Fruit fly (Drosophila melanogaster) whole organism, pupa: ENCODE results near the gene CG34268.

Experiments
- CG10348 ChIP-seq: fragments of 200-800 bp; sonication (Bioruptor generic); IDR thresholded peaks from 2 replicates; pipeline ENCODE4 v1.3.6; 2022; ENCODE audit warnings: missing biosample characterization, missing genetic modification characterization
- CG12605 ChIP-seq: fragments of 200-800 bp; sonication (Bioruptor generic); IDR thresholded peaks from 2 replicates; pipeline ENCODE4 v1.3.6; 2022; ENCODE audit warnings: missing biosample characterization, missing genetic modification characterization
- CG13204 ChIP-seq: fragments of 200-800 bp; sonication (Bioruptor generic); optimal IDR thresholded peaks from 2 replicates; lab custom pipeline; 2018; ENCODE audit warnings: missing biosample characterization, mild to moderate bottlenecking, missing genetic modification characterization, moderate library complexity
- CG14655 ChIP-seq: fragments of 200-800 bp; sonication (Bioruptor generic); optimal IDR thresholded peaks from 3 replicates; lab custom pipeline; 2017; ENCODE audit warnings: mild to moderate bottlenecking, missing biosample characterization, missing genetic modification reagents, missing genetic modification characterization
- CG15710 ChIP-seq: fragments of 200-800 bp; sonication (Bioruptor generic); optimal IDR thresholded peaks from 2 replicates; lab custom pipeline; 2018; ENCODE audit warnings: missing biosample characterization, mild to moderate bottlenecking, missing genetic modification characterization, moderate library complexity
- CG17806 ChIP-seq: fragments of 200-800 bp; sonication (Bioruptor generic); optimal IDR thresholded peaks from 2 replicates; lab custom pipeline; 2018; ENCODE audit warnings: missing biosample characterization, mild to moderate bottlenecking, missing genetic modification characterization, moderate library complexity
- CG32121 ChIP-seq: fragments of 200-800 bp; sonication (Bioruptor generic); IDR thresholded peaks from 2 replicates; pipeline ENCODE4 v1.3.6; 2022; ENCODE audit warnings: missing biosample characterization, missing genetic modification characterization
- CG34367 ChIP-seq: fragments of 200-800 bp; sonication (Bioruptor generic); optimal IDR thresholded peaks from 2 replicates; lab custom pipeline; 2018; ENCODE audit warnings: missing biosample characterization, mild to moderate bottlenecking, missing genetic modification characterization
- CG4496 ChIP-seq: fragments of 200-800 bp; sonication (Bioruptor generic); IDR thresholded peaks from 3 replicates; pipeline ENCODE4 v1.3.6; 2022; ENCODE audit warnings: missing biosample characterization, missing genetic modification characterization
- CG8159 ChIP-seq: fragments of 200-800 bp; sonication (Bioruptor generic); optimal IDR thresholded peaks from 3 replicates; lab custom pipeline; 2018; ENCODE audit warnings: missing biosample characterization, mild to moderate bottlenecking, missing genetic modification characterization, moderate library complexity
- CG8301 ChIP-seq: fragments of 200-800 bp; sonication (Bioruptor generic); optimal IDR thresholded peaks from 2 replicates; lab custom pipeline; 2018; ENCODE audit warnings: missing biosample characterization, mild to moderate bottlenecking, missing genetic modification characterization
- CG9948 ChIP-seq: fragments of 200-800 bp; sonication (Bioruptor generic); optimal IDR thresholded peaks from 2 replicates; lab custom pipeline; 2018; ENCODE audit warnings: missing biosample characterization, mild to moderate bottlenecking, missing genetic modification characterization, moderate library complexity
- D1 ChIP-seq: fragments of 200-800 bp; sonication (Bioruptor generic); optimal IDR thresholded peaks from 2 replicates; lab custom pipeline; 2018; ENCODE audit warnings: missing biosample characterization, mild to moderate bottlenecking, missing genetic modification characterization, moderate library complexity
- EcR ChIP-seq: fragments of 200-800 bp; sonication (Bioruptor generic); optimal IDR thresholded peaks from 3 replicates; lab custom pipeline; 2019; ENCODE audit warnings: missing biosample characterization, missing genetic modification characterization, mild to moderate bottlenecking, moderate library complexity, missing genetic modification reagents
- Ets98B ChIP-seq: fragments of 200-800 bp; sonication (Bioruptor generic); IDR thresholded peaks from 2 replicates; pipeline ENCODE4 v1.3.6; 2022; ENCODE audit warnings: missing biosample characterization, missing genetic modification characterization
- Pif1A ChIP-seq: fragments of 200-800 bp; sonication (Bioruptor generic); optimal IDR thresholded peaks from 3 replicates; lab custom pipeline; 2016; ENCODE audit warnings: missing biosample characterization, missing genetic modification characterization
- Pif1B ChIP-seq: fragments of 200-800 bp; sonication (Bioruptor generic); optimal IDR thresholded peaks from 3 replicates; lab custom pipeline; 2016; ENCODE audit warnings: missing biosample characterization, missing genetic modification characterization
- Snoo ChIP-seq: fragments of 200-800 bp; sonication (Bioruptor generic); optimal IDR thresholded peaks from 3 replicates; lab custom pipeline; 2017; ENCODE audit warnings: missing biosample characterization, mild to moderate bottlenecking, missing genetic modification characterization, inconsistent platforms
- fd96Ca ChIP-seq: fragments of 200-800 bp; sonication (Bioruptor generic); IDR thresholded peaks from 3 replicates; pipeline ENCODE4 v1.3.6; 2022; ENCODE audit warnings: missing biosample characterization, missing genetic modification characterization
- gl ChIP-seq: fragments of 200-800 bp; sonication (Bioruptor generic); optimal IDR thresholded peaks from 2 replicates; lab custom pipeline; 2018; ENCODE audit warnings: missing biosample characterization, mild to moderate bottlenecking, missing genetic modification characterization
- rn ChIP-seq: fragments of 200-800 bp; sonication (Bioruptor generic); IDR thresholded peaks from 2 replicates; pipeline ENCODE4 v1.3.6; 2022; ENCODE audit warnings: missing biosample characterization, missing genetic modification characterization

The CG34268 gene

DNA sequence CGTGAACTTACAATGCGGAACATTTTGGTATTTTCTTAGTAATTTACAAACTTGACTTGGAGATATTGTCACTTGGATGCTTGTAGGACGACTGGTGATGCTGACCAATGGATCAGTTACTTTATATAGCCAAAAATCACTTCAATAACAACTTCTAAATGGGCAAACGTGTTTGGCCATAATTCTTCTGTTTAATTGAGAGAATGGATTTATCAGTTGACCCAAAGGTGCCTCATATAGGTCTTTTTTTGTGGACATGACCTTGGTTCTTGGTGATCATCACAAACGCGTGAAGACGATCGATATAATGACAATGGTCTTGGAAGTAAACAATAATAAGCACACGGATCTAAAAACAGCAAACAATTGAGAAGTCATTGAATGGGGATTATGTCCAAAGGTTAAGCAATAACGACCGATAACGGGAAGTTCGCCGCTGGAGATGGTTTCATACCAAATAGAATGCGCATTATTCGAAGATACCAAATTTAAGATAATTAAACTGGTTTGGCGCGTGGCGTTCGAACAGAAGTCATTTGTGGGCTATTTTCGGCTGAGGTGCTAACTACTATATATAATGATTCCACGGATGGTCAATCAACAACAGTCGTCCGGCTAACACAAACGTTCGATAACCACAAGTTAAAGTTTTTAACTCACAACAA is at the start of gene CG34268, which contains the start of gene CG34267:
TSS of gene CG34268 (plus strand) at position 615 of the 665 bp plus-strand sequence.
TSS of gene CG34267 (minus strand) at position 101 of the 665 bp plus-strand sequence.
- TF ChIP-seq Pif1B (GFP tag; lab: Kevin White, UChicago) (no peak), CG10348 (GFP tag; lab: Robert Waterston, UW) (no peak), CG8301 (no peak), fd96Ca (no peak), CG15710 (tag; lab: Kevin White, UChicago) (no peak), CG12605 (GFP tag; lab: Robert Waterston, UW) (no peak), CG17806 (tag; lab: Kevin White, UChicago) (no peak), Pif1A (GFP tag; lab: Kevin White, UChicago) (no peak), rn (GFP tag; lab: Robert Waterston, UW) (no peak), Snoo (tag; lab: Kevin White, UChicago) (no peak)
- TF ChIP-seq, all 21 proteins: peak for 0

DNA sequence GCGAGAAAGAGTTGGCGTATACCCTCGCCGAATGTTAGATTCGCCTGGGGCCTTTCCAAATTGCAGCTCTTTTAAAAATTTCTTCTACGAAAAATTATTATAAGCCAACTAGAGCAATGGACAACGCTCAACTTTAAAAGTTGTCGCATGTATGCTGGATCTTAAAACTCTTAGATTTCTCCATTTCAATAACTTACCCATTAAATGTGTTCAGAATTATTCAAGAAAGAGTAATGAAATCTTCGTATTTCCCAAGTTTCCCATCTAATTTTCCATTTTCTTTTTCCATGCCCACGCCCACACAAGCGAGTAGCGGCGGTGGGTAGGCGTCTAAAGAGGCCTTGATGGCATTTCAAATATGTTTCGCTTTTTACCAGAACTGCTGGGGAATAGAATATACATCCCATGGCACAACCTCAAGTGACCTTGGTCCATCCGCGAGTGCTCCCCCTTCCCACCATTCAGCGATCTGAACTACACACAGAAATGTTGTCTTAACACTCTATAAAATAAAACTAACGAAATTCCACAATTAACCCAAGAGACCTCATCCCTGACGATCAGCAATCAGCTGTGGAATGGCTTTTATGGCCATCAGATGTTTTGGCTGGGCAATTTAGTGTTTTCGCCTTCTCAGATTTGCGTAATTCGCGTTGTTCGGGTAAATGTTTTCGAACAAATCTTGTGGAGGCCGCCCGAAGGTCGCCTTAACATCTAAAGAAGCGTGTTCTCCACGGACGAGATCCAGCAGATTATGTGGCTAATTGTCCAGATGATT is 45.8 kb upstream of the CG34268 start:
- TF ChIP-seq EcR (GFP tag; lab: Kevin White, UChicago): no peak
- no peak for TF ChIP-seq Pif1A (GFP tag; lab: Kevin White, UChicago)
- TF ChIP-seq Pif1B (GFP tag; lab: Kevin White, UChicago): no peak
- no peak for TF ChIP-seq CG9948
- no peak for TF ChIP-seq gl (tag; lab: Kevin White, UChicago)
- no peak for TF ChIP-seq Snoo (tag; lab: Kevin White, UChicago)
- no peak for TF ChIP-seq CG10348 (GFP tag; lab: Robert Waterston, UW)
- no peak for TF ChIP-seq CG34367 (tag; lab: Kevin White, UChicago)
- no peak for TF ChIP-seq D1 (tag; lab: Kevin White, UChicago)
- no peak for TF ChIP-seq Ets98B (GFP tag; lab: Robert Waterston, UW)
- no peak for TF ChIP-seq CG14655 (GFP tag; lab: Kevin White, UChicago)
- TF ChIP-seq CG8301: no peak
- TF ChIP-seq CG32121 (GFP tag; lab: Robert Waterston, UW): no peak
- TF ChIP-seq CG4496 (GFP tag; lab: Robert Waterston, UW): no peak
- TF ChIP-seq CG13204 (GFP tag; lab: Kevin White, UChicago): no peak
- TF ChIP-seq CG15710 (tag; lab: Kevin White, UChicago): no peak

DNA sequence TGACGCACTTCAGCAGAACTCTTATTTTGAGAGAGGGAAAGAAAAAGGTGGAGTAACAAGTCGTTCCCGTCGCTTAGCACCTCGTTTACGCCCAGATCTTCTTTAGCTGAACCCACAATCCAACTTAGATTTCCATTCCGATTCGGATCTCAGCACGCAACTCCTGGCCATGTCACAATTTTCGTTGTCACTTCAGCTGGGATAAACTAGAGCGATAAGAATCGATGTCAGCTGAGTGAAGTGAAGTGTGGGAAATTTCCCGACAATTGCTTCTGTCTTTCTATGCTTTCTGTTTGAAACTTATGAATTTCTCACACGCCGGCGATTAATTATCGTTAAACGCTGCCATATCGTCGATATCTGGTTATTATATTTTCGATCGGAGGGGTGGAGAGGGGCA is 44.4 kb upstream of the CG34268 start:
- no peak for TF ChIP-seq CG34367 (tag; lab: Kevin White, UChicago)
- no peak for TF ChIP-seq CG32121 (GFP tag; lab: Robert Waterston, UW)
- no peak for TF ChIP-seq CG8159 (tag; lab: Kevin White, UChicago)
- TF ChIP-seq gl (tag; lab: Kevin White, UChicago): no peak
- TF ChIP-seq Pif1B (GFP tag; lab: Kevin White, UChicago): no peak
- no peak for TF ChIP-seq fd96Ca
- TF ChIP-seq EcR (GFP tag; lab: Kevin White, UChicago): no peak
- no peak for TF ChIP-seq Ets98B (GFP tag; lab: Robert Waterston, UW)
- no peak for TF ChIP-seq CG10348 (GFP tag; lab: Robert Waterston, UW)
- no peak for TF ChIP-seq Snoo (tag; lab: Kevin White, UChicago)
- no peak for TF ChIP-seq rn (GFP tag; lab: Robert Waterston, UW)
- no peak for TF ChIP-seq Pif1A (GFP tag; lab: Kevin White, UChicago)
- TF ChIP-seq CG15710 (tag; lab: Kevin White, UChicago): no peak
- TF ChIP-seq CG17806 (tag; lab: Kevin White, UChicago): no peak

DNA sequence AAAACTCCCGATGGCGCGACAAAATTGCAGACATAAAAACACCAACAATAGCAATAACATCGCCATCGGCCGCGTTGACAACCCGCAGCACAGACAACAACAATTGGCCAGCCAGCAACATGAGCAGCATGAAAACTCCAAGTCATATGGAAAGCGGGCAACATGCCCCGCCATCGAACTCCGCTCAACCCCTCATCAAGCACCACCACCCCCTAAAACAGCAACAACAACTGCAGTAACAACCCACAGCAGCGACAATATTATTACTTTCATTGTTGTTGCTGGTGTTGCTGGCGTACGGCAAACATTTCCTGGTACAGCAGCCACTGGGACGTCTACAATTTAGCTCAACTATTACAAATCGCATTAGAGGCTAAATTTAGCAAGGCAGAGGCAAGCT is 43.4 kb upstream of the CG34268 start:
- TF ChIP-seq gl (tag; lab: Kevin White, UChicago) (no peak), CG32121 (GFP tag; lab: Robert Waterston, UW) (0 out of 2 replicates have a peak, but pooled peaks have one; percentile 8)
- TF ChIP-seq, all 21 proteins: peak for 1

DNA sequence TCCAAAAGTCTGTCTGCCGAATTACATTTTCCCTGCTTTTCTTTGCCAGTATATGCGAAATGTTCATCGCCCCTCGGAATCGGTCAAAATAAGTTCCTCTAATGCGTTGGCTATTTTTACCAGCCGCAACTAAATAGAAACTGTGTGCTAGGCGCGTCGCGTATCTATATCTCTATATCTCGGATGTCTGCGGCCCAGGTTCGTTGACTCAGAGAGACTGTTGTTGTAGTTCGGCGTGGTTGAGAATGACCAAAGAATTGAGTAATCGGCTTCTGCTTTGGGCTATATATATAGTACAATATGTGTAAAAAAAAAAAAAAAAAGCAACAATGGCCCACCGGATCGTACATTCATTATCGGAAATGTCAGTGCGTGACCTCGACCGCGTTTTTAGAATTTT is 35.3 kb upstream of the CG34268 start:
- no peak for TF ChIP-seq CG34367 (tag; lab: Kevin White, UChicago)
- TF ChIP-seq D1 (tag; lab: Kevin White, UChicago): no peak
- no peak for TF ChIP-seq CG9948
- TF ChIP-seq CG17806 (tag; lab: Kevin White, UChicago): no peak
- no peak for TF ChIP-seq Pif1A (GFP tag; lab: Kevin White, UChicago)
- no peak for TF ChIP-seq fd96Ca
- TF ChIP-seq CG8301: no peak

DNA sequence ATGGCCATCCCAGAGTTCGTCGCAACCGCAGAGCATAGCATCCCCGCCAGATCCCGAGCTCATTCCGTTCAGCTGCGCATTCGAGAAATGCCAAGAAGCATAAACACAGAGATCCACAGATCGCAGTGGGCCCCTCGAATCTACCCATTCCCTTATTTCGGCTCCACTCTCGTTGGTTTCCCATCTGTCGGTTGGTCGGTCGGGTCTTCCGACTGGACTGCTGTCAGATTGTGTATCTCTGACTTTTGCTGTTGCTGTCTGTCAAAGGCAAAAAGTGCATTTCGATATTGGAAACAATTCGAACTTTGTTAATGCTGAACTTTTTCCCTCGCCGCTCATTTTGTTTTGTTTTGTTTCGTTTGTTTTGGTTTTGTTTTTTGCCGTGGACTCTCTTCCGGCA is 29.6 kb upstream of the CG34268 start:
- peak; percentile 2 for TF ChIP-seq Pif1A (GFP tag; lab: Kevin White, UChicago)
- TF ChIP-seq D1 (tag; lab: Kevin White, UChicago): no peak
- TF ChIP-seq EcR (GFP tag; lab: Kevin White, UChicago): peak; percentile 30
